Fruit fly (Drosophila melanogaster) Kc167 (cell line): ENCODE measurements around the gene CG7985.

ENCODE experiments used
- Myc ChIP-seq: fragments of >200 bp; optimal IDR thresholded peaks from 2 replicates; lab custom pipeline; 2017; ENCODE audit warnings: missing external identifiers
- Sin3A ChIP-seq: fragments of >200 bp; optimal IDR thresholded peaks from 2 replicates; lab custom pipeline; 2018; ENCODE audit warnings: missing external identifiers
- h ChIP-seq: fragments of >200 bp; optimal IDR thresholded peaks from 3 replicates; lab custom pipeline; 2018; ENCODE audit warnings: missing external identifiers
- insv ChIP-seq: fragments of >200 bp; optimal IDR thresholded peaks from 3 replicates; lab custom pipeline; 2018; ENCODE audit warnings: missing external identifiers
- psq ChIP-seq: fragments of >200 bp; optimal IDR thresholded peaks from 2 replicates; lab custom pipeline; 2017; ENCODE audit warnings: missing external identifiers
- ttk ChIP-seq: sonication (Bioruptor generic); optimal IDR thresholded peaks from 2 replicates; lab custom pipeline; 2017; ENCODE audit warnings: missing external identifiers

- TF ChIP-seq ttk (lab: Kevin White, UChicago) (no peak), Myc (lab: Kevin White, UChicago) (no peak), psq (lab: Kevin White, UChicago) (no peak), h (lab: Kevin White, UChicago) (no peak), insv (lab: Kevin White, UChicago) (no peak), Sin3A (lab: Kevin White, UChicago) (no peak)
These were observed 10.9 kb upstream of the CG7985 start, which contains the start of the genes CG12321 and MED17 for dm6 chr3R:18188702-18189125.
